Worm (Caenorhabditis elegans) whole organism, L4 larva: ENCODE measurements around the gene F08D12.15.

Experiments used
- T26A8.4 ChIP-seq: fragments of 200-800 bp; sonication (Bioruptor generic); IDR thresholded peaks from 2 replicates; pipeline ENCODE4 v1.3.6; 2022; ENCODE audit warnings: missing genetic modification characterization, missing compliant biosample characterization
- ZK546.5 ChIP-seq, 2 experiments: sonication (generic microtip); optimal IDR thresholded peaks; 2 replicates each; lab custom pipeline; 2017; ENCODE audit warnings: missing biosample characterization in 2 of 2, missing genetic modification characterization in 2 of 2
- ama-1 ChIP-seq: fragments of 150-350 bp; optimal IDR thresholded peaks from 2 replicates; lab custom pipeline; 2014; ENCODE audit warnings: inconsistent platforms, mixed read lengths
- ceh-28 ChIP-seq: fragments of 150-350 bp; optimal IDR thresholded peaks from 2 replicates; lab custom pipeline; 2014; ENCODE audit warnings: missing biosample characterization, missing genetic modification reagents, missing genetic modification characterization
- ceh-62 ChIP-seq: sonication (generic microtip); optimal IDR thresholded peaks from 2 replicates; lab custom pipeline; 2017; ENCODE audit warnings: missing biosample characterization, missing genetic modification characterization
- ces-1 ChIP-seq: fragments of 150-350 bp; sonication (generic microtip); optimal IDR thresholded peaks from 4 replicates; lab custom pipeline; 2014; ENCODE audit warnings: missing biosample characterization, missing genetic modification reagents, missing genetic modification characterization
- dmd-8 ChIP-seq: fragments of 200-800 bp; sonication (Bioruptor generic); IDR thresholded peaks from 2 replicates; pipeline ENCODE4 v1.3.6; 2022; ENCODE audit warnings: missing genetic modification characterization, missing compliant biosample characterization
- duxl-1 ChIP-seq: sonication (generic microtip); optimal IDR thresholded peaks from 2 replicates; lab custom pipeline; 2016; ENCODE audit warnings: mild to moderate bottlenecking, missing genetic modification characterization, moderate library complexity, missing compliant biosample characterization; ENCODE audit not compliant: poor library complexity
- egl-27 ChIP-seq: sonication (generic microtip); optimal IDR thresholded peaks from 3 replicates; lab custom pipeline; 2017; ENCODE audit warnings: missing biosample characterization, missing genetic modification reagents, missing genetic modification characterization
- fos-1 ChIP-seq: fragments of 150-350 bp; optimal IDR thresholded peaks from 2 replicates; lab custom pipeline; 2014; ENCODE audit warnings: missing biosample characterization, missing genetic modification characterization
- mdl-1 ChIP-seq, 2 experiments: fragments of 150-350 bp in 1 of 2; sonication (generic microtip) in 1 of 2; optimal IDR thresholded peaks; 2 replicates each; lab custom pipeline; 2014 to 2017; ENCODE audit warnings: missing biosample characterization in 2 of 2, missing genetic modification characterization in 2 of 2
- nhr-102 ChIP-seq: sonication (generic microtip); optimal IDR thresholded peaks from 2 replicates; lab custom pipeline; 2016; ENCODE audit warnings: mild to moderate bottlenecking, missing genetic modification characterization, moderate library complexity, missing compliant biosample characterization
- nhr-25 ChIP-seq: sonication (generic microtip); optimal IDR thresholded peaks from 2 replicates; lab custom pipeline; 2017; ENCODE audit warnings: missing genetic modification characterization, mild to moderate bottlenecking, missing compliant biosample characterization, antibody characterized with exemption, moderate library complexity, borderline replicate concordance; ENCODE audit not compliant: insufficient read depth
- zag-1 ChIP-seq: fragments of 150-350 bp; optimal IDR thresholded peaks from 2 replicates; lab custom pipeline; 2014; ENCODE audit warnings: missing biosample characterization, missing genetic modification characterization

ce11 chrII:2777846-2778245 is 11.4 kb downstream of the F08D12.15 start, which contains the start of gene F08D12.4:
- TF ChIP-seq ceh-62 (tag; lab: Kevin White, UChicago) (no peak), duxl-1 (tag; lab: Kevin White, UChicago) (no peak), nhr-102 (tag; lab: Kevin White, UChicago) (no peak), ZK546.5 (tag; optimal IDR thresholded peaks at IDR 0.05; lab: Kevin White, UChicago) (no peak), fos-1 (tag; lab: Kevin White, UChicago) (no peak), T26A8.4 (GFP tag; lab: Robert Waterston, UW) (no peak), zag-1 (no peak), nhr-25 (tag; lab: Kevin White, UChicago) (no peak), egl-27 (no peak), ama-1 (lab: Kevin White, UChicago) (no peak), ceh-28 (no peak), dmd-8 (GFP tag; lab: Robert Waterston, UW) (no peak), ces-1 (GFP tag; lab: Kevin White, UChicago) (no peak), mdl-1 (tag; optimal IDR thresholded peaks at IDR 0.05; lab: Kevin White, UChicago) (no peak)
